Fruit fly (Drosophila melanogaster) whole organism, prepupa: ENCODE results near the gene CG32668.
A peak's percentile ranks its signal among the peaks of the same experiment; 100 is the strongest.

ENCODE experiments used
- Blimp-1 ChIP-seq: fragments of 200-800 bp; sonication (Bioruptor generic); optimal IDR thresholded peaks from 3 replicates; lab custom pipeline; 2017; ENCODE audit warnings: missing biosample characterization, missing genetic modification characterization, mild to moderate bottlenecking, moderate library complexity, missing genetic modification reagents
- CG10669 ChIP-seq: fragments of 200-800 bp; sonication (Bioruptor generic); optimal IDR thresholded peaks from 3 replicates; lab custom pipeline; 2018; ENCODE audit warnings: missing biosample characterization, mild to moderate bottlenecking, missing genetic modification characterization, moderate library complexity
- CG11294 ChIP-seq: fragments of 200-800 bp; sonication (Bioruptor generic); IDR thresholded peaks from 2 replicates; pipeline ENCODE4 v1.3.6; 2022; ENCODE audit warnings: missing biosample characterization, missing genetic modification characterization
- CG11762 ChIP-seq: fragments of 200-800 bp; sonication (Bioruptor generic); optimal IDR thresholded peaks from 3 replicates; lab custom pipeline; 2016; ENCODE audit warnings: missing biosample characterization, missing genetic modification characterization; ENCODE audit not compliant: insufficient read depth
- CG15336 ChIP-seq: fragments of 200-800 bp; sonication (Bioruptor generic); IDR thresholded peaks from 2 replicates; pipeline ENCODE4 v1.3.6; 2022; ENCODE audit warnings: missing biosample characterization, missing genetic modification characterization
- CG1621 ChIP-seq: fragments of 200-800 bp; sonication (Bioruptor generic); optimal IDR thresholded peaks from 3 replicates; lab custom pipeline; 2018; ENCODE audit warnings: missing biosample characterization, mild to moderate bottlenecking, missing genetic modification characterization
- CG3032 ChIP-seq: fragments of 200-800 bp; optimal IDR thresholded peaks from 2 replicates; lab custom pipeline; 2019; ENCODE audit warnings: missing biosample characterization, mild to moderate bottlenecking, missing genetic modification characterization, moderate library complexity
- CG31627 ChIP-seq: fragments of 200-800 bp; sonication (Bioruptor generic); optimal IDR thresholded peaks from 3 replicates; lab custom pipeline; 2016; ENCODE audit warnings: missing biosample characterization, missing genetic modification characterization
- CG32006 ChIP-seq: fragments of 200-800 bp; sonication (Bioruptor generic); optimal IDR thresholded peaks from 3 replicates; lab custom pipeline; 2017; ENCODE audit warnings: missing biosample characterization, mild to moderate bottlenecking, missing genetic modification characterization
- CG34406 ChIP-seq: fragments of 200-800 bp; sonication (Bioruptor generic); optimal IDR thresholded peaks from 3 replicates; lab custom pipeline; 2016; ENCODE audit warnings: missing biosample characterization, missing genetic modification characterization
- CG6276 ChIP-seq: fragments of 200-800 bp; sonication (Bioruptor generic); optimal IDR thresholded peaks from 2 replicates; lab custom pipeline; 2017; ENCODE audit warnings: missing biosample characterization, mild to moderate bottlenecking, missing genetic modification characterization
- CG6792 ChIP-seq: fragments of 200-800 bp; sonication (Bioruptor generic); optimal IDR thresholded peaks from 3 replicates; lab custom pipeline; 2016; ENCODE audit warnings: missing biosample characterization, missing genetic modification characterization
- CG6808 ChIP-seq: fragments of 200-800 bp; sonication (Bioruptor generic); optimal IDR thresholded peaks from 3 replicates; lab custom pipeline; 2017; ENCODE audit warnings: missing biosample characterization, missing genetic modification characterization, mild to moderate bottlenecking, moderate library complexity, missing genetic modification reagents
- CG6854 ChIP-seq: fragments of 200-800 bp; sonication (Bioruptor generic); optimal IDR thresholded peaks from 2 replicates; lab custom pipeline; 2017; ENCODE audit warnings: missing biosample characterization, mild to moderate bottlenecking, missing genetic modification characterization
- CG7368 ChIP-seq: fragments of 200-800 bp; sonication (Bioruptor generic); optimal IDR thresholded peaks from 3 replicates; lab custom pipeline; 2016; ENCODE audit warnings: missing biosample characterization, missing genetic modification characterization
- CG9139 ChIP-seq: fragments of 200-800 bp; sonication (Bioruptor generic); optimal IDR thresholded peaks from 3 replicates; lab custom pipeline; 2017; ENCODE audit warnings: missing biosample characterization, mild to moderate bottlenecking, missing genetic modification characterization
- Eip75B ChIP-seq: fragments of 200-800 bp; sonication (Bioruptor generic); optimal IDR thresholded peaks from 3 replicates; lab custom pipeline; 2016; ENCODE audit warnings: missing biosample characterization, missing genetic modification characterization
- Eip78C ChIP-seq: fragments of 200-800 bp; sonication (Bioruptor generic); peaks from one replicate; lab custom pipeline; 2016; ENCODE audit warnings: missing biosample characterization, missing genetic modification characterization
- Ets21C ChIP-seq: fragments of 200-800 bp; sonication (Bioruptor generic); optimal IDR thresholded peaks from 3 replicates; lab custom pipeline; 2016; ENCODE audit warnings: missing biosample characterization, missing genetic modification characterization
- Gug ChIP-seq: fragments of 200-800 bp; sonication (Bioruptor generic); IDR thresholded peaks from 2 replicates; pipeline ENCODE4 v1.3.6; 2022; ENCODE audit warnings: missing biosample characterization, missing genetic modification characterization
- Hr4 ChIP-seq: fragments of 200-800 bp; sonication (Bioruptor generic); optimal IDR thresholded peaks from 3 replicates; lab custom pipeline; 2016; ENCODE audit warnings: missing biosample characterization, missing genetic modification characterization
- Lpt ChIP-seq: fragments of 200-800 bp; sonication (Bioruptor generic); optimal IDR thresholded peaks from 3 replicates; lab custom pipeline; 2016; ENCODE audit warnings: missing biosample characterization, missing genetic modification characterization
- Met ChIP-seq: fragments of 200-800 bp; sonication (Bioruptor generic); optimal IDR thresholded peaks from 3 replicates; lab custom pipeline; 2016; ENCODE audit warnings: missing biosample characterization, missing genetic modification characterization
- Sox102F ChIP-seq: fragments of 200-800 bp; sonication (Bioruptor generic); optimal IDR thresholded peaks from 2 replicates; lab custom pipeline; 2016; ENCODE audit warnings: missing biosample characterization, mild to moderate bottlenecking, missing genetic modification characterization
- Sox15 ChIP-seq: fragments of 200-800 bp; sonication (Bioruptor generic); optimal IDR thresholded peaks from 3 replicates; lab custom pipeline; 2016; ENCODE audit warnings: missing biosample characterization, missing genetic modification characterization
- esn ChIP-seq: fragments of 200-800 bp; sonication (Bioruptor generic); optimal IDR thresholded peaks from 2 replicates; lab custom pipeline; 2016; ENCODE audit warnings: missing biosample characterization, mild to moderate bottlenecking, missing genetic modification characterization, moderate library complexity
- fd85E ChIP-seq: fragments of 200-800 bp; sonication (Bioruptor generic); optimal IDR thresholded peaks from 3 replicates; lab custom pipeline; 2016; ENCODE audit warnings: missing biosample characterization, missing genetic modification characterization
- net ChIP-seq: fragments of 200-800 bp; sonication (Bioruptor generic); optimal IDR thresholded peaks from 3 replicates; lab custom pipeline; 2016; ENCODE audit warnings: missing biosample characterization, missing genetic modification characterization
- salr ChIP-seq, 2 experiments: fragments of 200-800 bp; sonication (Bioruptor generic); optimal IDR thresholded peaks; 3 replicates each; lab custom pipeline; 2016 to 2018; ENCODE audit warnings: missing biosample characterization in 2 of 2, missing genetic modification characterization in 2 of 2, mild to moderate bottlenecking in 1 of 2
- ss ChIP-seq, 2 experiments: fragments of 200-800 bp; sonication (Bioruptor generic); optimal IDR thresholded peaks; 2 replicates in 1 of 2; 3 replicates in 1 of 2; lab custom pipeline; 2017 to 2018; ENCODE audit warnings: mild to moderate bottlenecking in 2 of 2, missing biosample characterization in 2 of 2, missing genetic modification characterization in 2 of 2, moderate library complexity in 1 of 2
- svp ChIP-seq: fragments of 200-800 bp; sonication (Bioruptor generic); peaks from one replicate; lab custom pipeline; 2016; ENCODE audit warnings: missing biosample characterization, missing genetic modification characterization

The CG32668 gene

DNA sequence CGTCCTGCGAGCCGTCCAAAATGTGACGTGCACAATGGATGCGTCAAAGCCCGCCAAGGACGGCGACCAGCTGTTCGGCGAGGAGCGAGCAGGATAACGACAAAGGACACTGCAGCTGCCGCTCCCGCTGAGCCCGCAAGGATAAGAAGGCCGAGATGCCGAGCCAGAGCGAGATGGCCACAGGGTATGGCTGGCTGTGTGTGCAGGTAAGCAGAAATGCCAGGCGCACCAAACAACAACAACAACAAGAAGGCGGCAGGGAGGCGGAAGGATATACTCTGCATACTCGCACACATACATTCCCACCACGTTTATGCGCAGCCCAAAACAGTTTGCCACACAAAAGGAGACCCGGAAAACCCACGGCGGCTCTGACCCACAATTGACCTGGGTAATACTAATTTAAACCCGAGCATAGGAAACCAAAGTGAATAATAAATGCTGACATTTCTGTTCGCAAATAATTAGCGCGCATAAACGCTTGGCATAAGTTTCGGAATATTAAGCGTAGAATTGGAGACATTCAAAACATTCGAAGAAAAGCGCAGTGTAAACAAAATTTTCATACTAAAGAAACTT is 12.9 kb downstream of the CG32668 start (continued):
- TF ChIP-seq CG6854 (GFP tag; lab: Kevin White, UChicago) (no peak), fd85E (no peak), Lpt (GFP tag; lab: Kevin White, UChicago) (no peak), CG31627 (peak; percentile 30), CG10669 (GFP tag; lab: Kevin White, UChicago) (peak; percentile 44), ss (GFP tag; optimal IDR thresholded peaks at IDR 0.05; lab: Kevin White, UChicago) (peak in 1 of 2 experiments; percentile 61), CG32006 (GFP tag; lab: Kevin White, UChicago) (peak; percentile 30), CG6808 (GFP tag; lab: Kevin White, UChicago) (no peak), Eip75B (GFP tag; lab: Kevin White, UChicago) (peak; percentile 1), svp (GFP tag; lab: Kevin White, UChicago) (peak; percentile 76), CG6792 (GFP tag; lab: Kevin White, UChicago) (no peak), Sox15 (GFP tag; lab: Kevin White, UChicago) (no peak), esn (peak; percentile 27), Met (peak; percentile 16)

DNA sequence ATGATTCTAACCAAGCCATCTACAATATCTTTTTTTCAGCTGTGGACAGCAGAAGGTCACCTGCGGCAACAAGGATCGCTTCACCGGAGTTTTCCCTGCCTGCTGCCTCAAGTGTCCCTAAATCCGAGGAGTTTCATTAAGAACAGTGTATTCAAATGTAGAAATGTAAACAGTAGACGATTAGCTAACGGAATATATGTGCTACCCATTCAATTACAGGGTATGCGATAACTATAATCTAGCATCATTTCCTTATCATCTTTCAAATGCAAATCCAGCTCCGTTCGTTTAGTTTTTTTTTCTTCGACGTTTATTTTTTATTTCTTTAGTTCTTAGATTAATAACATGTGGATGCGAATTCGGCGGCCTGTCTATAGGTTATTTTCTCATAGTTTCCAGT is 15.0 kb downstream of the CG32668 start:
- TF ChIP-seq CG6808 (GFP tag; lab: Kevin White, UChicago): no peak
- no peak for TF ChIP-seq Eip75B (GFP tag; lab: Kevin White, UChicago)
- TF ChIP-seq CG11762 (GFP tag; lab: Kevin White, UChicago): no peak
- TF ChIP-seq Sox15 (GFP tag; lab: Kevin White, UChicago): no peak
- no peak for TF ChIP-seq Met
- TF ChIP-seq Ets21C: no peak
- TF ChIP-seq CG32006 (GFP tag; lab: Kevin White, UChicago): no peak
- TF ChIP-seq svp (GFP tag; lab: Kevin White, UChicago): no peak
- TF ChIP-seq fd85E: no peak
- TF ChIP-seq net: no peak
- TF ChIP-seq CG7368 (GFP tag; lab: Kevin White, UChicago): no peak
- TF ChIP-seq Blimp-1 (GFP tag; lab: Kevin White, UChicago): no peak
- no peak for TF ChIP-seq CG11294 (GFP tag; lab: Robert Waterston, UW)
- no peak for TF ChIP-seq CG15336
- TF ChIP-seq CG1621 (tag; lab: Kevin White, UChicago): no peak
- no peak for TF ChIP-seq CG6276 (GFP tag; lab: Kevin White, UChicago)
- TF ChIP-seq CG9139: no peak
- no peak for TF ChIP-seq CG3032 (tag; lab: Kevin White, UChicago)
- TF ChIP-seq CG10669 (GFP tag; lab: Kevin White, UChicago): no peak

dm6 chrX:11143820-11144219 is 15.7 kb downstream of the CG32668 start, which contains the start of gene CG15201:
CG15201 (plus strand) TSS chrX:11144120.
- TF ChIP-seq Hr4 (no peak), Gug (GFP tag; lab: Robert Waterston, UW) (no peak)

DNA sequence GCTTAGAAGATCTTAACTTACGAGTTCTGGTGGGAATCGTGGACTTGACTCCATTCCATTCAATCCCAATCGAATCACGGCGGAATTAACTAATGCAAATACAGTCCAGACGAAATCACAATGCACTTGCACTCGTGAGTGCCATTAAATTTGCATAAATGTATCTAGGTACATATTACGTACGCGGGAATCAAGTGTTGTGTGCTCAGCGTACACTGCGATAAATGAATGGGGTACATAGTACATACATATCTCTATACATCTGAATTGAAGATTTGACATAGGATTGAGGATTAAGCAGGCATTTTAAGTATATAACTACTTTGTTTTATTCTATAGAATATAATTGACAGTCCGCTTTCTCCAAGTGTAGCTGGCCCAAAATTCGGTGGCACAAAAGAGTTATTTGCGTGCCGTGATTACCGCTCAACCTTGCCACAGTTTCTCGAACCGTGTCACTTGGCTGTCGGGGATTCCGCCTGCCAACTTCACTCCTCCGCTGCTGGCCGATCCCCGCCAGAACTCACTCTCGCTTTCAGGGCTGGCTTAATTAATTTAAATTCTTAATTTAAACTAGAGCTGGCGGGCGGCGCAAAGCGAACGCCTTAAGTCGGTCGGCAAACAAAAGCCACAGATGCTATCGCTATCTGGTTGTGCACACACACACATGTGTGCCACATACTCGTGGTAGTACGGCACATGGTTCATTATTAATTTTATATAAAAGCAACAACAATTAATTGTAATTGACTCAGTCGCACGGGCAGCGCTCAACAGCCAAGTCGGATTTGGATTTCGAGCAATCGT is 17.6 kb downstream of the CG32668 start, which contains the start of the genes CG15199 and CG15202:
Gene CG15199, minus strand, starts transcription at position 51 of the 807 bp plus-strand sequence.
Gene CG15202, plus strand, starts transcription at position 757 of the 807 bp plus-strand sequence.
- TF ChIP-seq fd85E (no peak), salr (GFP tag; optimal IDR thresholded peaks at IDR 0.05; lab: Kevin White, UChicago) (no peak), Eip78C (GFP tag; lab: Kevin White, UChicago) (peak; percentile 68), Met (peak; percentile 4)

- TF ChIP-seq Sox102F (no peak), Lpt (GFP tag; lab: Kevin White, UChicago) (no peak), CG34406 (GFP tag; lab: Kevin White, UChicago) (no peak)
These were observed 19.4 kb downstream of the CG32668 start, which contains the start of gene ssp7 for dm6 chrX:11140163-11140562. ssp7 (minus strand) TSS chrX:11140263.
